Fruit fly (Drosophila melanogaster): ENCODE measurements around the gene CG7378.

- no peak for TF ChIP-seq CG8159 (tag; optimal IDR thresholded peaks at IDR 0.05)
- TF ChIP-seq rn (GFP tag; IDR thresholded peaks at IDR 0.05) = no peak
- TF ChIP-seq CG9948 (tag; optimal IDR thresholded peaks at IDR 0.05) = no peak
- TF ChIP-seq Ets98B (GFP tag; IDR thresholded peaks at IDR 0.05) = no peak
- no peak for TF ChIP-seq fd96Ca (GFP tag; IDR thresholded peaks at IDR 0.05)
- no peak for TF ChIP-seq CG13204 (GFP tag; optimal IDR thresholded peaks at IDR 0.05)
- no peak for TF ChIP-seq CG10348 (GFP tag; IDR thresholded peaks at IDR 0.05)
- TF ChIP-seq CG34367 (tag; optimal IDR thresholded peaks at IDR 0.05) = no peak
- TF ChIP-seq Pif1A (GFP tag; optimal IDR thresholded peaks at IDR 0.05) = no peak
- no peak for TF ChIP-seq CG14655 (GFP tag; optimal IDR thresholded peaks at IDR 0.05)
- no peak for TF ChIP-seq EcR (GFP tag; optimal IDR thresholded peaks at IDR 0.05)
- TF ChIP-seq D1 (tag; optimal IDR thresholded peaks at IDR 0.05) = peak; percentile 65
- TF ChIP-seq CG17806 (tag; optimal IDR thresholded peaks at IDR 0.05) = no peak
Observed at dm6 chrX:18893433-18893832, 6.8 kb upstream of the CG7378 start, which contains the start of gene Flacc.
